Fruit fly (Drosophila melanogaster): ENCODE measurements around the gene Meics.

Gene Meics

dm6 chr3L:13964635-13965501, at the start of gene Meics, which contains the start of the genes Nxf3 and ssp2 (continued):
- TF ChIP-seq CG10431 (GFP tag; optimal IDR thresholded peaks at IDR 0.05) (no peak), emc (GFP tag; optimal IDR thresholded peaks at IDR 0.05) (no peak), CG7556 (GFP tag; optimal IDR thresholded peaks at IDR 0.05) (peak; percentile 7), Doc3 (GFP tag; IDR thresholded peaks at IDR 0.05; ENCODE audit: partially characterized antibody) (peak; percentile 54; the same call in 2 of the 3 replicates), CG31388 (GFP tag; optimal IDR thresholded peaks at IDR 0.05) (no peak), CG15601 (tag; optimal IDR thresholded peaks at IDR 0.05) (peak; percentile 36), CG8944 (GFP tag; optimal IDR thresholded peaks at IDR 0.05) (peak; percentile 20), CG9215 (GFP tag; IDR thresholded peaks at IDR 0.05) (peak; percentile 43; the same call in 1 of the 2 replicates), CG3163 (GFP tag; optimal IDR thresholded peaks at IDR 0.05) (no peak), Abd-B (GFP tag; optimal IDR thresholded peaks at IDR 0.05) (peak; percentile 33), HLHmδ (GFP tag; optimal IDR thresholded peaks at IDR 0.05) (peak; percentile 27), CG14710 (tag; optimal IDR thresholded peaks at IDR 0.05) (peak; percentile 88), Lim3 (GFP tag; IDR thresholded peaks at IDR 0.05) (no peak), nau (GFP tag; optimal IDR thresholded peaks at IDR 0.05) (no peak), hkb (optimal IDR thresholded peaks at IDR 0.05) (no peak), hkb (GFP tag; IDR thresholded peaks at IDR 0.05) (no peak), crol (GFP tag; IDR thresholded peaks at IDR 0.05) (no peak), yki (optimal IDR thresholded peaks at IDR 0.05) (peak; percentile 5), CG8388 (GFP tag; optimal IDR thresholded peaks at IDR 0.05) (no peak), odd (GFP tag; optimal IDR thresholded peaks at IDR 0.05) (no peak), Gug (GFP tag; IDR thresholded peaks at IDR 0.05) (no peak; the same call in 2 of the 4 replicates), CG18262 (tag; optimal IDR thresholded peaks at IDR 0.05) (peak; percentile 50), bab2 (GFP tag; optimal IDR thresholded peaks at IDR 0.05) (peak; percentile 6), ems (GFP tag; optimal IDR thresholded peaks at IDR 0.05) (no peak), CG12942 (GFP tag; optimal IDR thresholded peaks at IDR 0.05) (peak; percentile 14), zfh2 (GFP tag; optimal IDR thresholded peaks at IDR 0.05) (peak; percentile 44), rib (GFP tag; IDR thresholded peaks at IDR 0.05) (peak; percentile 17; the same call in 1 of the 2 replicates), inv (GFP tag; IDR thresholded peaks at IDR 0.05; ENCODE audit: partially characterized antibody) (peak; percentile 46), CG30020 (tag; optimal IDR thresholded peaks at IDR 0.05) (peak; percentile 51), CG8924 (tag; optimal IDR thresholded peaks at IDR 0.05) (peak; percentile 17), CG12299 (tag; optimal IDR thresholded peaks at IDR 0.05) (no peak), CG18764 (GFP tag; optimal IDR thresholded peaks at IDR 0.05) (no peak), CG14860 (GFP tag; IDR thresholded peaks at IDR 0.05; ENCODE audit: partially characterized antibody) (peak; percentile 49; the same call in 2 of the 3 replicates), sisA (GFP tag; IDR thresholded peaks at IDR 0.05) (peak; percentile 34; the same call in 1 of the 2 replicates), CG1603 (tag; optimal IDR thresholded peaks at IDR 0.05) (peak; percentile 58), pho (GFP tag; optimal IDR thresholded peaks at IDR 0.05) (no peak), Hr78 (GFP tag; optimal IDR thresholded peaks at IDR 0.05) (peak in 1 of 2 experiments; percentile 46), CG13123 (GFP tag; optimal IDR thresholded peaks at IDR 0.05) (no peak), HLH4C (GFP tag; IDR thresholded peaks at IDR 0.05; ENCODE audit: partially characterized antibody) (peak; percentile 47; the same call in 1 of the 3 replicates), CG1233 (GFP tag; optimal IDR thresholded peaks at IDR 0.05) (peak; percentile 2), ash1 (GFP tag; optimal IDR thresholded peaks at IDR 0.05) (no peak), CG16863 (GFP tag; optimal IDR thresholded peaks at IDR 0.05) (peak; percentile 16), CG42726 (GFP tag; IDR thresholded peaks at IDR 0.05; ENCODE audit: partially characterized antibody) (peak; percentile 69), cg (GFP tag; optimal IDR thresholded peaks at IDR 0.05) (no peak), Eip74EF (GFP tag; optimal IDR thresholded peaks at IDR 0.05) (no peak), Jarid2 (GFP tag; optimal IDR thresholded peaks at IDR 0.05) (peak; percentile 51), CG31224 (GFP tag; IDR thresholded peaks at IDR 0.05) (no peak; the same call in 1 of the 2 replicates), CG2712 (tag; optimal IDR thresholded peaks at IDR 0.05) (peak; percentile 30)

Measured in whole organism, embryonic.